Worm (Caenorhabditis elegans): ENCODE results near the gene Y69E1A.8.

DNA sequence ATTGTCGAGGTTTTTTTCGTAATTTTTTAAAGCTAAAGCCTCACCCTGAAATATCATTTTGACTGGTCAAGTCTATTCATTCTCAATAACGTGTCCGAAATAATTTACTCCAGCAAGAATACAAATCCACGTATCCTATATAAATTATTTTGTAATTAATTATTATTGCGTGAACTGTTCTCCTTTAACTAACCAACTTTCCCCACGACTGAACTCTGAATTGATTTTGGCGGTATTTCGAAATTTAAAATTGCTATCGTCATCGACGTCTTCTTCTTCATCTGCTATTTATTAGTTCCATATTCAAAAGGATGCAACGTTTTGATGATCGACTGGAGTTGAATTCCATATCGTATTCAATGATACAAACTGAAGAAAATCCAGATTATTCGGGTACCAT, at the start of gene Y69E1A.8, which contains the start of gene aqp-3:
- TF ChIP-seq nhr-28 (tag; optimal IDR thresholded peaks at IDR 0.05) (no peak), mep-1 (tag; optimal IDR thresholded peaks at IDR 0.05) (no peak), M03D4.4 (tag; optimal IDR thresholded peaks at IDR 0.05) (no peak), pha-4 (tag; optimal IDR thresholded peaks at IDR 0.05) (no peak), elt-3 (tag; optimal IDR thresholded peaks at IDR 0.05) (no peak), snpc-4 (tag; optimal IDR thresholded peaks at IDR 0.05) (no peak), zip-8 (tag; optimal IDR thresholded peaks at IDR 0.05) (no peak), elt-1 (tag; optimal IDR thresholded peaks at IDR 0.05; ENCODE audit: borderline replicate concordance, insufficient read depth) (no peak), nhr-76 (tag; optimal IDR thresholded peaks at IDR 0.05) (no peak), blmp-1 (tag; optimal IDR thresholded peaks at IDR 0.05) (no peak), ztf-11 (tag; optimal IDR thresholded peaks at IDR 0.05) (no peak), unc-120 (tag; optimal IDR thresholded peaks at IDR 0.05; ENCODE audit: poor library complexity, severe bottlenecking) (no peak)
